Fruit fly (Drosophila melanogaster): ENCODE data around the gene pira.

The pira gene

DNA sequence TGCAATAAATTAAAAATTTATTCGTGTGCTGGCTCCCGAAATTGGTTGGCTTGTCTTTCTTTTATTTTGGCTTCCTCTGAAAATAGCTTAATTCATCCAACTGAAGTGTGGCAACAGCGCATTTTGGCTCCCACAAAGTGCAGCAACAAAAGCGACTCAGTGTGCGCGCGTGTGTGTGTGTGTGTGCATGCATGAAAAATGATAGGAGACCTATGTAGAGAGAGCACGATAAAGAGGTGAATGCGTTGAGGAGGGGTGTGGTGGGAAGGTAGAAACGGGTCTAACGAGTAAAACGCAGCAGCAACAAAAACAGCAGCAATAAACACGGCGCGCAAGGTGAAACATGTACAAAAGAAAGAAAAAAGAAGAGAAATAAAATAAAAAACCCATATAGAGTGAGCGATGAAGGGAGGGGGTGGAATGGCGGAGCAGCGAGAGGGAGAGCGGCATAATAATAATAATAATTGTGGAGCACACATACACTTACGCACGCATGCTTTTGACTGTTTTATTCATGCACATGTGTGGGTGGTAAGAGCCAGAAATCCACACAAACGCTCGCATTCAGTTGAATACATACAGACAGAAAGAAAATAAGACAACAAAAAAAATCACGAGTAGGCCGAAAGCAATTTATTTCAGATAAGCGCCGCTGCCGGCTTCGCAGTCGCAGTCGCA, 26.2 kb downstream of the pira start:
- no peak for TF ChIP-seq lola (GFP tag; optimal IDR thresholded peaks at IDR 0.05)
- TF ChIP-seq dmrt93B (GFP tag; optimal IDR thresholded peaks at IDR 0.05), result peak; percentile 31
- peak; percentile 55 for TF ChIP-seq HLH106 (tag; optimal IDR thresholded peaks at IDR 0.05)
- no peak for TF ChIP-seq Mio (GFP tag; optimal IDR thresholded peaks at IDR 0.05)
- no peak for TF ChIP-seq brk (GFP tag; optimal IDR thresholded peaks at IDR 0.05)
- TF ChIP-seq pan (optimal IDR thresholded peaks at IDR 0.05), result no peak
- peak; percentile 68 for TF ChIP-seq br (GFP tag; optimal IDR thresholded peaks at IDR 0.05)
- peak; percentile 61 for TF ChIP-seq Dfd (GFP tag; optimal IDR thresholded peaks at IDR 0.05)
- TF ChIP-seq psq (GFP tag; optimal IDR thresholded peaks at IDR 0.05), result peak; percentile 97
- TF ChIP-seq h (GFP tag; optimal IDR thresholded peaks at IDR 0.05), result peak; percentile 79
- no peak for TF ChIP-seq CG32264 (GFP tag; optimal IDR thresholded peaks at IDR 0.05)
- no peak for TF ChIP-seq usp (GFP tag; optimal IDR thresholded peaks at IDR 0.05)
- no peak for TF ChIP-seq dsf (GFP tag; optimal IDR thresholded peaks at IDR 0.05; ENCODE audit: borderline replicate concordance)
- peak; percentile 50 for TF ChIP-seq tai (GFP tag; optimal IDR thresholded peaks at IDR 0.05)
- TF ChIP-seq Rel (GFP tag; optimal IDR thresholded peaks at IDR 0.05), result peak; percentile 83
- peak; percentile 84 for TF ChIP-seq Rel (tag; optimal IDR thresholded peaks at IDR 0.05)
- peak; percentile 59 for TF ChIP-seq Vsx2 (GFP tag; optimal IDR thresholded peaks at IDR 0.05; ENCODE audit: partially characterized antibody)
- TF ChIP-seq CrebA (GFP tag; optimal IDR thresholded peaks at IDR 0.05; ENCODE audit: borderline replicate concordance), result peak; percentile 88
- peak; percentile 58 for TF ChIP-seq Hnf4 (GFP tag; optimal IDR thresholded peaks at IDR 0.05)
- peak; percentile 22 to 28 for TF ChIP-seq foxo (GFP tag; optimal IDR thresholded peaks at IDR 0.05)
- peak in 1 of 2 experiments; percentile 32 for TF ChIP-seq dl (GFP tag; optimal IDR thresholded peaks at IDR 0.05; ENCODE audit: insufficient read depth in 1 of 2, partially characterized antibody in 2 of 2)
- TF ChIP-seq fru (GFP tag; optimal IDR thresholded peaks at IDR 0.05), result peak; percentile 78
- peak; percentile 5 for TF ChIP-seq Hr83 (GFP tag; optimal IDR thresholded peaks at IDR 0.05; ENCODE audit: poor library complexity, severe bottlenecking)
- TF ChIP-seq jim (GFP tag; optimal IDR thresholded peaks at IDR 0.05), result peak; percentile 93
- no peak for TF ChIP-seq sv (GFP tag; optimal IDR thresholded peaks at IDR 0.05)
- TF ChIP-seq ey (GFP tag; optimal IDR thresholded peaks at IDR 0.05), result peak; percentile 1
- peak; percentile 4 for TF ChIP-seq OdsH (GFP tag; optimal IDR thresholded peaks at IDR 0.05)
- peak; percentile 29 for TF ChIP-seq CG9705 (GFP tag; optimal IDR thresholded peaks at IDR 0.05)
- peak; percentile 51 for TF ChIP-seq sage (GFP tag; optimal IDR thresholded peaks at IDR 0.05)
- TF ChIP-seq woc (GFP tag; optimal IDR thresholded peaks at IDR 0.05), result peak; percentile 17
- TF ChIP-seq Jra (GFP tag; optimal IDR thresholded peaks at IDR 0.05), result peak; percentile 7
- TF ChIP-seq Myc (optimal IDR thresholded peaks at IDR 0.05), result no peak
- peak; percentile 88 for TF ChIP-seq Sp1 (GFP tag; optimal IDR thresholded peaks at IDR 0.05)
- TF ChIP-seq rgr (GFP tag; optimal IDR thresholded peaks at IDR 0.05), result peak; percentile 30
- TF ChIP-seq N (GFP tag; optimal IDR thresholded peaks at IDR 0.05), result no peak

dm6 chrX:12735478-12736428, 27.7 kb downstream of the pira start:
- TF ChIP-seq lola (GFP tag; optimal IDR thresholded peaks at IDR 0.05) (no peak), Hr78 (GFP tag; optimal IDR thresholded peaks at IDR 0.05) (no peak), sv (GFP tag; optimal IDR thresholded peaks at IDR 0.05) (peak; percentile 95), dl (GFP tag; optimal IDR thresholded peaks at IDR 0.05; ENCODE audit: insufficient read depth in 1 of 2, partially characterized antibody in 2 of 2) (peak; percentile 51 to 71), CrebA (GFP tag; optimal IDR thresholded peaks at IDR 0.05; ENCODE audit: borderline replicate concordance) (peak; percentile 85), dsf (GFP tag; optimal IDR thresholded peaks at IDR 0.05; ENCODE audit: borderline replicate concordance) (peak; percentile 81), N (GFP tag; optimal IDR thresholded peaks at IDR 0.05) (no peak), h (GFP tag; optimal IDR thresholded peaks at IDR 0.05) (peak; percentile 90), pan (optimal IDR thresholded peaks at IDR 0.05) (no peak), Hnf4 (GFP tag; optimal IDR thresholded peaks at IDR 0.05) (peak; percentile 48), Rel (GFP tag; optimal IDR thresholded peaks at IDR 0.05) (peak; percentile 40), Rel (tag; optimal IDR thresholded peaks at IDR 0.05) (peak; percentile 46), Abd-B (GFP tag; optimal IDR thresholded peaks at IDR 0.05) (peak; percentile 35), CG32264 (GFP tag; optimal IDR thresholded peaks at IDR 0.05) (peak; percentile 72), HLH106 (tag; optimal IDR thresholded peaks at IDR 0.05) (peak; percentile 96), Hr83 (GFP tag; optimal IDR thresholded peaks at IDR 0.05; ENCODE audit: poor library complexity, severe bottlenecking) (peak; percentile 93), woc (GFP tag; optimal IDR thresholded peaks at IDR 0.05) (peak; percentile 98), brk (GFP tag; optimal IDR thresholded peaks at IDR 0.05) (peak; percentile 80), jim (GFP tag; optimal IDR thresholded peaks at IDR 0.05) (peak; percentile 92), Dfd (GFP tag; optimal IDR thresholded peaks at IDR 0.05) (peak; percentile 80), Jra (GFP tag; optimal IDR thresholded peaks at IDR 0.05) (peak; percentile 56), Sp1 (GFP tag; optimal IDR thresholded peaks at IDR 0.05) (peak; percentile 98), GATAd (GFP tag; optimal IDR thresholded peaks at IDR 0.05) (peak; percentile 81), br (GFP tag; optimal IDR thresholded peaks at IDR 0.05) (peak; percentile 92), fru (GFP tag; optimal IDR thresholded peaks at IDR 0.05) (peak; percentile 94), tai (GFP tag; optimal IDR thresholded peaks at IDR 0.05) (peak; percentile 91), rgr (GFP tag; optimal IDR thresholded peaks at IDR 0.05) (peak; percentile 90), sage (GFP tag; optimal IDR thresholded peaks at IDR 0.05) (peak; percentile 46), CG9705 (GFP tag; optimal IDR thresholded peaks at IDR 0.05) (peak; percentile 94), ey (GFP tag; optimal IDR thresholded peaks at IDR 0.05) (peak; percentile 96), OdsH (GFP tag; optimal IDR thresholded peaks at IDR 0.05) (peak; percentile 92), dmrt93B (GFP tag; optimal IDR thresholded peaks at IDR 0.05) (peak; percentile 98), Myc (optimal IDR thresholded peaks at IDR 0.05) (no peak), usp (GFP tag; optimal IDR thresholded peaks at IDR 0.05) (no peak), foxo (GFP tag; optimal IDR thresholded peaks at IDR 0.05) (peak in 1 of 2 experiments; percentile 95), Vsx2 (GFP tag; optimal IDR thresholded peaks at IDR 0.05; ENCODE audit: partially characterized antibody) (peak; percentile 40), Mio (GFP tag; optimal IDR thresholded peaks at IDR 0.05) (peak; percentile 24), Dif (GFP tag; optimal IDR thresholded peaks at IDR 0.05; ENCODE audit: partially characterized antibody) (peak; percentile 57)
